Fruit fly (Drosophila melanogaster): ENCODE measurements around the gene Ccdc56.

DNA sequence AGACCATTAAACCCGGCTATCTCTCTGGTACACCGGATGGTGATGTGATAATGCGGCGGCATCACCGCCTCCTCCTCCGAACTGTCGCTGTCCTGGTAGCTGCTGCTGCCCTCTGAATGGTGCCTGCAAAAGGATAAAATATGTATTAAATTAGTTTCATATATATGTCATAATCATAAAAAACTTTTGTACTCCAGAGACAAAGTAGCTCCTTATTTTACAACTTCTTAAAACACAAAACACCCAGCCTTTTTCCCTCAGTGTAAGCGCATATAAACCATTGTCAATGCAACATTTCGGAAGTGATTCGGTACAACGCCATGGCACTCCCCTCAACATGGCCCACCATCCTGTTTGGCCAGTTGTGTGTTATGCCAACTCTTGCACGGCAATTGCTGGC is 7.1 kb upstream of the Ccdc56 start:
- TF ChIP-seq ttk (optimal IDR thresholded peaks at IDR 0.05) = no peak
- TF ChIP-seq psq (optimal IDR thresholded peaks at IDR 0.05) = no peak
- no peak for TF ChIP-seq Sin3A (optimal IDR thresholded peaks at IDR 0.05)
- TF ChIP-seq h (optimal IDR thresholded peaks at IDR 0.05) = no peak
- TF ChIP-seq Myc (optimal IDR thresholded peaks at IDR 0.05) = no peak
